Worm (Caenorhabditis elegans) whole organism, young adult: ENCODE results near the gene trr-1.

Experiments
- C06A6.2 ChIP-seq: fragments of 200-800 bp; sonication (Bioruptor generic); conservative IDR thresholded peaks from 2 replicates; pipeline ENCODE4 v1.3.6; 2022; ENCODE audit warnings: missing genetic modification characterization, missing compliant biosample characterization
- F23B12.7 ChIP-seq: sonication (generic microtip); optimal IDR thresholded peaks from 2 replicates; lab custom pipeline; 2017; ENCODE audit warnings: missing genetic modification characterization, mild to moderate bottlenecking, missing compliant biosample characterization, antibody characterized with exemption, moderate library complexity; ENCODE audit not compliant: insufficient read depth
- F33H1.4 ChIP-seq: fragments of 200-800 bp; sonication (Bioruptor generic); IDR thresholded peaks from 2 replicates; pipeline ENCODE4 v1.3.6; 2022; ENCODE audit warnings: missing genetic modification reagents, missing genetic modification characterization, missing compliant biosample characterization
- F37B4.10 ChIP-seq: fragments of 200-800 bp; sonication (Bioruptor generic); IDR thresholded peaks from 2 replicates; pipeline ENCODE4 v1.3.6; 2022; ENCODE audit warnings: missing genetic modification characterization, missing compliant biosample characterization
- F52B5.7 ChIP-seq: sonication (generic microtip); optimal IDR thresholded peaks from 2 replicates; lab custom pipeline; 2016; ENCODE audit warnings: mild to moderate bottlenecking, missing genetic modification characterization, missing compliant biosample characterization
- F55B11.4 ChIP-seq: sonication (generic microtip); optimal IDR thresholded peaks from 2 replicates; lab custom pipeline; 2016; ENCODE audit warnings: missing compliant biosample characterization, missing genetic modification characterization, borderline replicate concordance; ENCODE audit not compliant: insufficient read depth
- K11D2.4 ChIP-seq: fragments of 200-800 bp; sonication (Bioruptor generic); IDR thresholded peaks from 2 replicates; pipeline ENCODE4 v1.3.6; 2022; ENCODE audit warnings: missing genetic modification reagents, missing genetic modification characterization, missing compliant biosample characterization
- T07F8.4 ChIP-seq: sonication (generic microtip); optimal IDR thresholded peaks from 2 replicates; lab custom pipeline; 2016; ENCODE audit warnings: mild to moderate bottlenecking, missing genetic modification characterization, moderate library complexity, missing compliant biosample characterization
- Y53G8AR.9 ChIP-seq: fragments of 200-800 bp; sonication (Bioruptor generic); conservative IDR thresholded peaks from 2 replicates; pipeline ENCODE4 v1.3.6; 2022; ENCODE audit warnings: missing genetic modification reagents, missing genetic modification characterization, missing compliant biosample characterization
- akir-1 ChIP-seq: fragments of 200-800 bp; sonication (Bioruptor generic); optimal IDR thresholded peaks from 2 replicates; lab custom pipeline; 2018; ENCODE audit warnings: mild to moderate bottlenecking, missing genetic modification characterization, moderate library complexity, missing compliant biosample characterization
- atf-7 ChIP-seq: sonication (generic microtip); optimal IDR thresholded peaks from 2 replicates; lab custom pipeline; 2017; ENCODE audit warnings: mild to moderate bottlenecking, missing genetic modification characterization, missing compliant biosample characterization
- attf-5 ChIP-seq: fragments of 200-800 bp; sonication (Bioruptor generic); optimal IDR thresholded peaks from 2 replicates; lab custom pipeline; 2018; ENCODE audit warnings: mild to moderate bottlenecking, missing genetic modification characterization, missing compliant biosample characterization
- cebp-1 ChIP-seq, 2 experiments: fragments of 200-800 bp in 1 of 2; sonication (Bioruptor generic) in 1 of 2; sonication (generic microtip) in 1 of 2; IDR thresholded peaks in 1 of 2; optimal IDR thresholded peaks in 1 of 2; 2 replicates each; pipeline versions ENCODE4 v1.3.6 to Lab custom; 2017 to 2022; ENCODE audit warnings: missing compliant biosample characterization in 2 of 2, missing genetic modification characterization in 2 of 2, mild to moderate bottlenecking in 1 of 2, missing genetic modification reagents in 1 of 2, moderate library complexity in 1 of 2
- dpl-1 ChIP-seq: fragments of 150-350 bp; optimal IDR thresholded peaks from 2 replicates; lab custom pipeline; 2014; ENCODE audit warnings: missing biosample characterization, missing genetic modification reagents, missing genetic modification characterization
- egl-44 ChIP-seq: fragments of 200-800 bp; sonication (Bioruptor generic); IDR thresholded peaks from 2 replicates; pipeline ENCODE4 v1.3.6; 2022; ENCODE audit warnings: missing genetic modification reagents, missing genetic modification characterization, missing compliant biosample characterization
- egrh-3 ChIP-seq: fragments of 200-800 bp; sonication (Bioruptor generic); IDR thresholded peaks from 2 replicates; pipeline ENCODE4 v1.3.6; 2022; ENCODE audit warnings: missing genetic modification reagents, missing genetic modification characterization, missing compliant biosample characterization
- ekl-4 ChIP-seq: fragments of 200-800 bp; sonication (Bioruptor generic); IDR thresholded peaks from 2 replicates; pipeline ENCODE4 v1.3.6; 2022; ENCODE audit warnings: missing genetic modification reagents, missing genetic modification characterization, missing compliant biosample characterization
- him-1 ChIP-seq: sonication (generic microtip); optimal IDR thresholded peaks from 2 replicates; lab custom pipeline; 2016; ENCODE audit warnings: missing genotype, missing genetic modification reagents, missing genetic modification characterization, missing compliant biosample characterization
- hlh-12 ChIP-seq: sonication (generic microtip); optimal IDR thresholded peaks from 2 replicates; lab custom pipeline; 2016; ENCODE audit warnings: missing genetic modification characterization, missing compliant biosample characterization
- hsf-1 ChIP-seq: fragments of 200-800 bp; sonication (Bioruptor generic); IDR thresholded peaks from 2 replicates; pipeline ENCODE4 v1.3.6; 2022; ENCODE audit warnings: missing genetic modification reagents, missing genetic modification characterization, missing compliant biosample characterization
- lin-35 ChIP-seq, 3 experiments: fragments of 150-350 bp in 2 of 3; sonication (generic microtip) in 1 of 3; optimal IDR thresholded peaks; 2 replicates each; lab custom pipeline; 2014 to 2018; ENCODE audit warnings: missing biosample characterization in 3 of 3, missing genetic modification characterization in 3 of 3, missing genetic modification reagents in 3 of 3
- lin-54 ChIP-seq: fragments of 200-800 bp; sonication (Bioruptor generic); optimal IDR thresholded peaks from 2 replicates; lab custom pipeline; 2018; ENCODE audit warnings: mild to moderate bottlenecking, missing genetic modification characterization, missing compliant biosample characterization
- lir-1 ChIP-seq: fragments of 200-800 bp; sonication (Bioruptor generic); conservative IDR thresholded peaks from 2 replicates; pipeline ENCODE4 v1.3.6; 2022; ENCODE audit warnings: missing genetic modification reagents, missing genetic modification characterization, missing compliant biosample characterization
- lsy-27 ChIP-seq: sonication (generic microtip); optimal IDR thresholded peaks from 2 replicates; lab custom pipeline; 2017; ENCODE audit warnings: missing genetic modification characterization, mild to moderate bottlenecking, missing compliant biosample characterization, antibody characterized with exemption, missing genotype, borderline replicate concordance; ENCODE audit not compliant: insufficient read depth
- madf-10 ChIP-seq: sonication (generic microtip); optimal IDR thresholded peaks from 2 replicates; lab custom pipeline; 2016; ENCODE audit warnings: mild to moderate bottlenecking, missing genetic modification characterization, missing compliant biosample characterization
- madf-3 ChIP-seq: fragments of 200-800 bp; sonication (Bioruptor generic); IDR thresholded peaks from 2 replicates; pipeline ENCODE4 v1.3.6; 2022; ENCODE audit warnings: missing genetic modification reagents, missing genetic modification characterization, missing compliant biosample characterization
- mcd-1 ChIP-seq: fragments of 200-800 bp; sonication (Bioruptor generic); IDR thresholded peaks from 2 replicates; pipeline ENCODE4 v1.3.6; 2022; ENCODE audit warnings: missing genetic modification reagents, missing genetic modification characterization, missing compliant biosample characterization
- mel-28 ChIP-seq: sonication (generic microtip); optimal IDR thresholded peaks from 2 replicates; lab custom pipeline; 2016; ENCODE audit warnings: borderline replicate concordance, mild to moderate bottlenecking, missing genetic modification characterization, missing compliant biosample characterization
- nhr-120 ChIP-seq: fragments of 200-800 bp; sonication (Bioruptor generic); IDR thresholded peaks from 2 replicates; pipeline ENCODE4 v1.3.6; 2022; ENCODE audit warnings: missing genetic modification characterization, missing compliant biosample characterization
- nhr-179 ChIP-seq: sonication (generic microtip); optimal IDR thresholded peaks from 2 replicates; lab custom pipeline; 2016; ENCODE audit warnings: mild to moderate bottlenecking, missing genetic modification characterization, missing compliant biosample characterization
- nhr-80 ChIP-seq: sonication (generic microtip); optimal IDR thresholded peaks from 2 replicates; lab custom pipeline; 2016; ENCODE audit warnings: missing genetic modification characterization, missing compliant biosample characterization
- rcor-1 ChIP-seq: fragments of 200-800 bp; sonication (Bioruptor generic); IDR thresholded peaks from 2 replicates; pipeline ENCODE4 v1.3.6; 2022; ENCODE audit warnings: missing genetic modification reagents, missing genetic modification characterization, missing compliant biosample characterization
- sea-2 ChIP-seq: fragments of 200-800 bp; sonication (Bioruptor generic); IDR thresholded peaks from 2 replicates; pipeline ENCODE4 v1.3.6; 2022; ENCODE audit warnings: missing genetic modification characterization, missing compliant biosample characterization
- snpc-4 ChIP-seq, 5 experiments: fragments of 150-350 bp in 1 of 5; sonication (generic microtip) in 4 of 5; optimal IDR thresholded peaks; 2 replicates each; lab custom pipeline; 2014 to 2018; ENCODE audit warnings: missing genetic modification characterization in 5 of 5, missing biosample characterization in 3 of 5, antibody characterized with exemption in 2 of 5, mild to moderate bottlenecking in 2 of 5, missing compliant biosample characterization in 2 of 5, missing genotype in 2 of 5, moderate library complexity in 2 of 5, missing genetic modification reagents in 1 of 5
- zfh-2 ChIP-seq: fragments of 200-800 bp; sonication (Bioruptor generic); conservative IDR thresholded peaks from 2 replicates; pipeline ENCODE4 v1.3.6; 2022; ENCODE audit warnings: missing genetic modification reagents, missing genetic modification characterization, missing compliant biosample characterization
- ztf-26 ChIP-seq: sonication (generic microtip); optimal IDR thresholded peaks from 2 replicates; lab custom pipeline; 2017; ENCODE audit warnings: missing genetic modification characterization, missing compliant biosample characterization

Gene trr-1

ce11 chrII:11652679-11653174 lies 23.0 kb downstream of the trr-1 start, which contains the start of the genes rad-23 and rpn-12:
Gene rad-23 (minus strand): TSS chrII:11652729.
Gene rpn-12 (plus strand): TSS chrII:11653124.
- TF ChIP-seq F33H1.4 (GFP tag; lab: Robert Waterston, UW) (peak; percentile 83), him-1 (no peak), mel-28 (tag; lab: Kevin White, UChicago) (no peak), atf-7 (tag; lab: Kevin White, UChicago) (no peak), nhr-179 (no peak), lir-1 (no peak), madf-3 (GFP tag; lab: Robert Waterston, UW) (no peak), egl-44 (no peak), F55B11.4 (tag; lab: Kevin White, UChicago) (no peak), attf-5 (peak; percentile 28), dpl-1 (GFP tag; lab: Kevin White, UChicago) (no peak), nhr-120 (GFP tag; lab: Robert Waterston, UW) (no peak), rcor-1 (GFP tag; lab: Robert Waterston, UW) (no peak), ztf-26 (tag; lab: Kevin White, UChicago) (no peak), lsy-27 (tag; lab: Kevin White, UChicago) (no peak), akir-1 (GFP tag; lab: Kevin White, UChicago) (no peak), nhr-80 (tag; lab: Kevin White, UChicago) (peak; percentile 18), lin-35 (GFP tag; optimal IDR thresholded peaks at IDR 0.05; lab: Kevin White, UChicago) (peak in 1 of 3 experiments; percentile 35), hlh-12 (no peak), madf-10 (tag; lab: Kevin White, UChicago) (no peak), F23B12.7 (tag; lab: Kevin White, UChicago) (peak; percentile 4), F37B4.10 (GFP tag; lab: Robert Waterston, UW) (no peak), cebp-1 (GFP tag; IDR thresholded peaks at IDR 0.05; lab: Robert Waterston, UW) (no peak), cebp-1 (tag; optimal IDR thresholded peaks at IDR 0.05; lab: Kevin White, UChicago) (peak; percentile 15), K11D2.4 (GFP tag; lab: Robert Waterston, UW) (no peak), lin-54 (GFP tag; lab: Kevin White, UChicago) (peak; percentile 33), snpc-4 (GFP tag; optimal IDR thresholded peaks at IDR 0.05; lab: Kevin White, UChicago) (no peak), snpc-4 (tag; optimal IDR thresholded peaks at IDR 0.05; lab: Kevin White, UChicago) (peak in 3 of 4 experiments; percentile 15 to 69 (median 36)), Y53G8AR.9 (GFP tag; lab: Robert Waterston, UW) (no peak), T07F8.4 (tag; lab: Kevin White, UChicago) (no peak)

ce11 chrII:11652125-11652524 lies 23.6 kb downstream of the trr-1 start:
- TF ChIP-seq zfh-2 (GFP tag; lab: Robert Waterston, UW) (peak; percentile 82), mcd-1 (GFP tag; lab: Robert Waterston, UW) (peak; percentile 10; the same call in 1 of the 2 replicates), C06A6.2 (GFP tag; lab: Robert Waterston, UW) (no peak), ekl-4 (GFP tag; lab: Robert Waterston, UW) (peak; percentile 60; the same call in 1 of the 2 replicates), F52B5.7 (tag; lab: Kevin White, UChicago) (peak; percentile 28), sea-2 (GFP tag; lab: Robert Waterston, UW) (no peak), Y53G8AR.9 (GFP tag; lab: Robert Waterston, UW) (0 out of 2 replicates have a peak, but pooled peaks have one; percentile 36), hsf-1 (no peak), egrh-3 (GFP tag; lab: Robert Waterston, UW) (peak; percentile 74; the same call in 1 of the 2 replicates)
